Worm (Caenorhabditis elegans) whole organism, L3 larva: ENCODE results near the gene fcho-1.

Experiments
- R02D3.7 ChIP-seq: fragments of 150-350 bp; optimal IDR thresholded peaks from 2 replicates; lab custom pipeline; 2014; ENCODE audit warnings: missing biosample characterization, missing genetic modification characterization
- ceh-16 ChIP-seq: sonication (generic microtip); optimal IDR thresholded peaks from 2 replicates; lab custom pipeline; 2017; ENCODE audit warnings: missing biosample characterization, missing genetic modification characterization
- ceh-28 ChIP-seq: fragments of 150-350 bp; optimal IDR thresholded peaks from 2 replicates; lab custom pipeline; 2014; ENCODE audit warnings: missing biosample characterization, missing genetic modification reagents, missing genetic modification characterization
- ceh-9 ChIP-seq: sonication (generic microtip); optimal IDR thresholded peaks from 2 replicates; lab custom pipeline; 2018; ENCODE audit warnings: missing biosample characterization, missing genetic modification characterization
- elt-2 ChIP-seq: sonication (generic microtip); optimal IDR thresholded peaks from 2 replicates; lab custom pipeline; 2016; ENCODE audit warnings: missing genetic modification reagents, mild to moderate bottlenecking, missing genetic modification characterization, missing compliant biosample characterization
- elt-3 ChIP-seq, 3 experiments: fragments of 150-350 bp in 1 of 3; sonication (generic microtip) in 2 of 3; optimal IDR thresholded peaks; 2 replicates in 2 of 3; 4 replicates in 1 of 3; lab custom pipeline; 2014 to 2017; ENCODE audit warnings: missing biosample characterization in 3 of 3, missing genetic modification characterization in 3 of 3
- fkh-2 ChIP-seq: fragments of 150-350 bp; optimal IDR thresholded peaks from 2 replicates; lab custom pipeline; 2014; ENCODE audit warnings: missing biosample characterization, missing genetic modification reagents, missing genetic modification characterization
- jun-1 ChIP-seq: fragments of 150-350 bp; optimal IDR thresholded peaks from 2 replicates; lab custom pipeline; 2014; ENCODE audit warnings: missing biosample characterization, missing genetic modification reagents, missing genetic modification characterization
- lin-15B ChIP-seq: fragments of 150-350 bp; optimal IDR thresholded peaks from 2 replicates; lab custom pipeline; 2014; ENCODE audit warnings: missing biosample characterization, missing genetic modification characterization
- nfya-1 ChIP-seq: sonication (generic microtip); optimal IDR thresholded peaks from 2 replicates; lab custom pipeline; 2017; ENCODE audit warnings: missing genetic modification characterization, mild to moderate bottlenecking, missing compliant biosample characterization, antibody characterized with exemption, moderate library complexity; ENCODE audit not compliant: insufficient read depth
- nhr-12 ChIP-seq: fragments of 150-350 bp; optimal IDR thresholded peaks from 2 replicates; lab custom pipeline; 2014; ENCODE audit warnings: missing biosample characterization, missing genetic modification characterization
- nhr-237 ChIP-seq: fragments of 150-350 bp; optimal IDR thresholded peaks from 2 replicates; lab custom pipeline; 2014; ENCODE audit warnings: missing biosample characterization, missing genetic modification characterization
- nhr-43 ChIP-seq: sonication (generic microtip); optimal IDR thresholded peaks from 2 replicates; lab custom pipeline; 2016; ENCODE audit warnings: mild to moderate bottlenecking, missing genetic modification characterization, missing compliant biosample characterization; ENCODE audit not compliant: poor library complexity, severe bottlenecking
- nhr-67 ChIP-seq: fragments of 150-350 bp; optimal IDR thresholded peaks from 2 replicates; lab custom pipeline; 2014; ENCODE audit warnings: missing biosample characterization, missing genetic modification characterization
- pha-4 ChIP-seq: fragments of 150-350 bp; optimal IDR thresholded peaks from 2 replicates; lab custom pipeline; 2014; ENCODE audit warnings: missing biosample characterization, missing genetic modification reagents, missing genetic modification characterization
- snpc-4 ChIP-seq: fragments of 150-350 bp; optimal IDR thresholded peaks from 2 replicates; lab custom pipeline; 2014; ENCODE audit warnings: missing biosample characterization, missing genetic modification characterization
- unc-62 ChIP-seq: fragments of 150-350 bp; sonication (generic microtip); optimal IDR thresholded peaks from 4 replicates; lab custom pipeline; 2014; ENCODE audit warnings: missing biosample characterization, missing genetic modification reagents, missing genetic modification characterization
- zag-1 ChIP-seq: fragments of 150-350 bp; optimal IDR thresholded peaks from 2 replicates; lab custom pipeline; 2014; ENCODE audit warnings: missing biosample characterization, missing genetic modification characterization
- ztf-4 ChIP-seq: fragments of 150-350 bp; optimal IDR thresholded peaks from 2 replicates; lab custom pipeline; 2014; ENCODE audit warnings: missing biosample characterization, missing genetic modification characterization

The fcho-1 gene

DNA sequence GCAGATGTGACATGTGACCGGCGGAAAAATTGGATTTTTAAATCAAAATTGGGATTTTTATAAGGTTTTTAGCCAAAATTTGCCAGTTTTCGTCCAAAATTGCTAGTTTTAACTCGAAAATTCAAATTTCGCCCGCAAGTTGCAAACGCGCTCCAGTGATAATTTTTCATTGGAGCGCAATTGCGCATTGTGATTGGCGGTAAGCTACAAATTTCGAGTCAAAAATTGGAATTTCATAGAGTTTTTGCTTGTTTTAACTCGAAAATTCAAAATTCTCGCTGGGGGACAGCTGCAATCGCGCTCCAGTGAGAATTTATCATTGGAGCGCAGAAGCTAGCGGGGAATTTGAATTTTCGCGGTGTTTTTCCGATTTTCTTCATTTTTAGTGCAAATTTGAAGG is 59.0 kb downstream of the fcho-1 start:
- TF ChIP-seq nhr-43 (tag; lab: Kevin White, UChicago) (no peak), ceh-9 (no peak), ceh-28 (tag; lab: Kevin White, UChicago) (no peak), jun-1 (no peak), elt-3 (tag; optimal IDR thresholded peaks at IDR 0.05; lab: Kevin White, UChicago) (no peak), zag-1 (tag; lab: Kevin White, UChicago) (no peak), pha-4 (tag; lab: Kevin White, UChicago) (no peak), snpc-4 (tag; lab: Kevin White, UChicago) (no peak), nfya-1 (tag; lab: Kevin White, UChicago) (no peak), elt-2 (tag; lab: Kevin White, UChicago) (no peak), ztf-4 (no peak), lin-15B (tag; lab: Kevin White, UChicago) (no peak), nhr-237 (tag; lab: Kevin White, UChicago) (no peak), nhr-12 (tag; lab: Kevin White, UChicago) (no peak), fkh-2 (no peak), unc-62 (GFP tag; lab: Kevin White, UChicago) (no peak), ceh-16 (tag; lab: Kevin White, UChicago) (no peak), nhr-67 (tag; lab: Kevin White, UChicago) (no peak), R02D3.7 (tag; lab: Kevin White, UChicago) (no peak)
- TF ChIP-seq, all 47 proteins: peak for 0
